Fruit fly (Drosophila melanogaster) whole organism, adult: ENCODE data around the gene GatC.

Experiments used
- CG11617 ChIP-seq: fragments of 200-800 bp; sonication (Bioruptor generic); optimal IDR thresholded peaks from 2 replicates; lab custom pipeline; 2017; ENCODE audit warnings: mild to moderate bottlenecking, missing biosample characterization, missing genetic modification reagents, missing genetic modification characterization
- CG33017 ChIP-seq: fragments of 200-800 bp; sonication (Bioruptor generic); optimal IDR thresholded peaks from 2 replicates; lab custom pipeline; 2018; ENCODE audit warnings: missing biosample characterization, mild to moderate bottlenecking, missing genetic modification characterization, moderate library complexity
- CG7045 ChIP-seq: fragments of 200-800 bp; sonication (Bioruptor generic); optimal IDR thresholded peaks from 2 replicates; lab custom pipeline; 2017; ENCODE audit warnings: missing biosample characterization, mild to moderate bottlenecking, missing genetic modification characterization
- CG7101 ChIP-seq: fragments of 200-800 bp; sonication (Bioruptor generic); optimal IDR thresholded peaks from 2 replicates; lab custom pipeline; 2018; ENCODE audit warnings: missing biosample characterization, mild to moderate bottlenecking, missing genetic modification characterization, moderate library complexity
- Clk ChIP-seq: fragments of 200-800 bp; sonication (Bioruptor generic); optimal IDR thresholded peaks from 2 replicates; lab custom pipeline; 2017; ENCODE audit warnings: missing biosample characterization, missing genetic modification characterization
- Crg-1 ChIP-seq: fragments of 200-800 bp; sonication (Bioruptor generic); optimal IDR thresholded peaks from 2 replicates; lab custom pipeline; 2016; ENCODE audit warnings: missing biosample characterization, missing genetic modification characterization
- Hr96 ChIP-seq: fragments of 200-800 bp; sonication (Bioruptor generic); optimal IDR thresholded peaks from 2 replicates; lab custom pipeline; 2016; ENCODE audit warnings: missing biosample characterization, missing genetic modification characterization
- Mnt ChIP-seq: fragments of 200-800 bp; sonication (Bioruptor generic); optimal IDR thresholded peaks from 2 replicates; lab custom pipeline; 2016; ENCODE audit warnings: missing biosample characterization, mild to moderate bottlenecking, missing genetic modification characterization
- bab1 ChIP-seq: fragments of 200-800 bp; sonication (Bioruptor generic); optimal IDR thresholded peaks from 3 replicates; lab custom pipeline; 2019; ENCODE audit warnings: missing biosample characterization, mild to moderate bottlenecking, missing genetic modification characterization, moderate library complexity
- cic ChIP-seq: fragments of 200-800 bp; sonication (Bioruptor generic); optimal IDR thresholded peaks from 2 replicates; lab custom pipeline; 2017; ENCODE audit warnings: missing biosample characterization, mild to moderate bottlenecking, missing genetic modification characterization, moderate library complexity
- kay ChIP-seq: fragments of 200-800 bp; sonication (Bioruptor generic); peaks from one replicate; lab custom pipeline; 2016; ENCODE audit warnings: missing biosample characterization, missing genetic modification characterization, borderline replicate concordance

DNA sequence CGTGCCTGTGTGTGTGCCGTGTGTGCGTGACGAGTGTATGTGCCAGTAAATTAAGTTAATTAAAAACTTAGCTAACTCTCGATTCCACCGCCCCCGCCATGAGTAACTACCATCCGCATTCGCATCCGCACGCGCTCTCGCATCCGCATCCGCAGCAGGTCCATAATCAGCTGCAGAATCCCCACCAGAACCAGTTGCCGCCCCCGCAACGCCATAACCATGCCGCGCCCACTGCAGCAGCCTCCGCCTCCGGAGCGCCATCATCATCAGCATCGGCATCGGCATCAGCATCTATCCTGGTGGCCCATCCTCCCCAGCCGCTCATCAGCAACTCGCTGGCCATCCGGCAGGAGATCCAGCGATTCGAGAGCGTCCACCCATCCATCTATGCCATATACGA is 3.1 kb upstream of the GatC start:
- no peak for TF ChIP-seq CG7045 (GFP tag; lab: Kevin White, UChicago)
- TF ChIP-seq Mnt (GFP tag; lab: Kevin White, UChicago): no peak
- TF ChIP-seq kay: no peak
- TF ChIP-seq CG7101 (tag; lab: Kevin White, UChicago): no peak
- TF ChIP-seq Hr96: no peak
- TF ChIP-seq cic (GFP tag; lab: Kevin White, UChicago): no peak
- no peak for TF ChIP-seq bab1
- TF ChIP-seq Crg-1 (GFP tag; lab: Kevin White, UChicago): no peak
- TF ChIP-seq CG33017: no peak
- no peak for TF ChIP-seq CG11617
- no peak for TF ChIP-seq Clk (GFP tag; lab: Kevin White, UChicago)
